Fruit fly (Drosophila melanogaster): ENCODE measurements around the gene Cubn.
A peak's percentile ranks its signal among the peaks of the same experiment; 100 is the strongest.

DNA sequence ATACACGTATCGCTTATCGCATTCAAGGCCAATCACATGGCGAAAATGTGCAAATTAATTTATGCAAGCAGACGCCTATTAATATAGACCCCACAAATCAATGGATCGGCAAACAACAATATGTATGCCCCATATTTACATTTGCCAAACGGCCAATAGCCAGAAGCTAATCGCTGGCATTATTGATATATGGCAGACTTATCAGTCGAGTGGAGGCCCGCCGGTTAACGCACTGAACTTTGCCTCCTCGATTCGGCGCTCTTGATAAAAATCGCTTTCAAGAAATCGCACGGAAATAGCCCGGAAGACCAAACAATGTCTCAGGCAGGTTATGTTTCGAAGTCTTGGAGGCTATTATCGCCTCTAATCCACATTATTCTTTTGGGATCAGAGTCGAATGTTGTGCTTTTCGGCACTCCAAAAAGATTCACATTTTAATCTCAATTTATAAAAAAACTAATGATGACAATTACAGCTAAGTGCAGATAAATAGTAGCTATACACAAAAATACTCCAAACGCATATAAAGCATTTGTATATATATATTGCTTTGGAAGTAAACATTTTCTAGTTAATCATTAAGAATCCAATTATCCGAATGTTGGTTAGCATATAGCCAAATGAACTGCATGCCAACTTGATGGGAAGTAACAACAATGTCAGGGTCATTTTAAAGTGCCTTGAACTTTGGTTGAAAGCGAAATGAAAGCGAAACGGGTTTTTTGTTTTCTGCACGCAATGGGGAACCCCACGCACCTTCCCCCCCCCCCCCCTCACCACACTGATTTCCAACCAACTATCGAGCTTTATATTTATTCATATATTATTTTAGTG, 5.6 kb upstream of the Cubn start:
- TF ChIP-seq bab1 (GFP tag; optimal IDR thresholded peaks at IDR 0.05), result no peak
- TF ChIP-seq CG1620 (GFP tag; optimal IDR thresholded peaks at IDR 0.05), result no peak
- TF ChIP-seq Clk (GFP tag; optimal IDR thresholded peaks at IDR 0.05), result no peak
- TF ChIP-seq CG33017 (tag; optimal IDR thresholded peaks at IDR 0.05), result no peak
- TF ChIP-seq CG12768 (GFP tag; optimal IDR thresholded peaks at IDR 0.05), result peak; percentile 16
- TF ChIP-seq tj (GFP tag; optimal IDR thresholded peaks at IDR 0.05), result no peak
- no peak for TF ChIP-seq ovo (GFP tag; optimal IDR thresholded peaks at IDR 0.05)
- TF ChIP-seq Hr96 (GFP tag; optimal IDR thresholded peaks at IDR 0.05), result no peak
- TF ChIP-seq toe (GFP tag; optimal IDR thresholded peaks at IDR 0.05), result no peak
